Fruit fly (Drosophila melanogaster): ENCODE measurements around the gene CG31559.

The CG31559 gene

DNA sequence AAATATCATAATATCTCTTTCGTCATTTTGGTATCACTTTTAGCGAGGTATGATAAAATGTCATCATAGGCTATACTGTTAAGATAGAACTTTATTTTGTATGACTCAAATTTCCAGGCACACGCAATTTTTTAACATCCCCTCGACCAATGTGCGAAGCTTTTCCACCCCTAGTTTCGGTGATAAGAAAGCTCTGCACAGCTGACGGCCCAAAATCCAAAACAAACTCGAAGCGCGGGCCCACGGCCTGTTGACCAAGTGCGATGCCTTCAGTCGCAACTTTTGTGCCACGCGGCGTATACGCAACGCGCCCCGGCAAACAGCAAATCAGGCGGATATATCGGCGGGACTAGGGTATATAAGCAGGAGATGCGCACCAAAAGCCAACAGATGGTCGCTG is 30.0 kb upstream of the CG31559 start, which contains the start of gene NPFR:
TSS of gene NPFR (plus strand) at position 301 of the 400 bp plus-strand sequence.
- TF ChIP-seq tai (GFP tag; optimal IDR thresholded peaks at IDR 0.05) (no peak), Vsx2 (GFP tag; optimal IDR thresholded peaks at IDR 0.05; ENCODE audit: partially characterized antibody) (no peak), CG9705 (GFP tag; optimal IDR thresholded peaks at IDR 0.05) (no peak), psq (GFP tag; optimal IDR thresholded peaks at IDR 0.05) (no peak), usp (GFP tag; optimal IDR thresholded peaks at IDR 0.05) (no peak), dl (GFP tag; optimal IDR thresholded peaks at IDR 0.05; ENCODE audit: insufficient read depth in 1 of 2, partially characterized antibody in 2 of 2) (no peak), foxo (GFP tag; optimal IDR thresholded peaks at IDR 0.05) (no peak)

DNA sequence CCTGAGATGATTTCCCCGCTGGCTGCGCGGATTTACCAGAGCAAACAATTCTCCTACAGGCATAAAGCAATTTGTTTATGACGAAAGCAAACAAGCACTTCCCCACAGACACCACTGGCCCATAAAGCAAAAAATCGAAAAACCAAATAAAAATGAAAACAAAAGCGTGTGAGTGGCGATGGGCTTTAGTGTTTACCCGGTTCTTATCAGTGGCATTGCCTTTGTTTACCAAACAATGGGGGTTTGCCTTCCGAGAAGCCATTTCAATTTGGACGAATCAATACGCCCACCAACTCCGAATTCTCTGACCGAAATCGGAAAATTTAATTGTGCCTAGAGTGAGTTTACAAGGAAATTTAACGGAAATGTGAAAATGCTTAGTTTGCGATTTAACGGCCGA is 25.5 kb upstream of the CG31559 start:
- TF ChIP-seq dl (GFP tag; optimal IDR thresholded peaks at IDR 0.05; ENCODE audit: insufficient read depth in 1 of 2, partially characterized antibody in 2 of 2): no peak
- TF ChIP-seq rgr (GFP tag; optimal IDR thresholded peaks at IDR 0.05): peak; percentile 1
- no peak for TF ChIP-seq sage (GFP tag; optimal IDR thresholded peaks at IDR 0.05)
- no peak for TF ChIP-seq Rel (GFP tag; optimal IDR thresholded peaks at IDR 0.05)
- no peak for TF ChIP-seq Rel (tag; optimal IDR thresholded peaks at IDR 0.05)
- no peak for TF ChIP-seq HLH106 (tag; optimal IDR thresholded peaks at IDR 0.05)
- no peak for TF ChIP-seq psq (GFP tag; optimal IDR thresholded peaks at IDR 0.05)
- TF ChIP-seq ey (GFP tag; optimal IDR thresholded peaks at IDR 0.05): no peak
- TF ChIP-seq OdsH (GFP tag; optimal IDR thresholded peaks at IDR 0.05): no peak
- TF ChIP-seq fru (GFP tag; optimal IDR thresholded peaks at IDR 0.05): no peak
- peak; percentile 1 for TF ChIP-seq Hr83 (GFP tag; optimal IDR thresholded peaks at IDR 0.05; ENCODE audit: poor library complexity, severe bottlenecking)
- TF ChIP-seq dmrt93B (GFP tag; optimal IDR thresholded peaks at IDR 0.05): no peak
- no peak for TF ChIP-seq GATAd (GFP tag; optimal IDR thresholded peaks at IDR 0.05)
- no peak for TF ChIP-seq Dfd (GFP tag; optimal IDR thresholded peaks at IDR 0.05)
- no peak for TF ChIP-seq dsf (GFP tag; optimal IDR thresholded peaks at IDR 0.05; ENCODE audit: borderline replicate concordance)
- no peak for TF ChIP-seq lola (GFP tag; optimal IDR thresholded peaks at IDR 0.05)
- no peak for TF ChIP-seq Vsx2 (GFP tag; optimal IDR thresholded peaks at IDR 0.05; ENCODE audit: partially characterized antibody)
- no peak for TF ChIP-seq N (GFP tag; optimal IDR thresholded peaks at IDR 0.05)
- no peak for TF ChIP-seq Myc (optimal IDR thresholded peaks at IDR 0.05)
- TF ChIP-seq h (GFP tag; optimal IDR thresholded peaks at IDR 0.05): peak; percentile 8

DNA sequence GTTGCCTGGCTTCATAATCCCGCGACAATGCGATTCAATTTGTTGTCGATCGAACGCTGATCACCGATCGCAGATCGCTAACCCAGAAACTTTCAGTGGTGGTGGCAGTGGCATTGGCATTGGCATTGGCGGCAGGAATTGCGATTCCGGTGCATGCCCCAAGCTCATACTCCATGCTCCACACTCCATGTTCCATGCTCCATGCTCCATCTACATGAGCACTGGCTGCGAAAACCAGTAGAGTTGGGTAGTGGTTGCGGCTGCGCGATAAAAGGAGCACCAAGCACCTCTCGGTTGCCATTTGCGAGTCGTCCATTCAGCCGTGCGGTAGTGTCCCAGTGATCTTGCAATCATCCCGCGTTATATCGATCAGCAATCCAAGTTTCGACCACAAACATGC is 16.2 kb upstream of the CG31559 start, which contains the start of gene Osi1:
TSS of gene Osi1 (plus strand) at position 301 of the 400 bp plus-strand sequence.
- TF ChIP-seq CG9705 (GFP tag; optimal IDR thresholded peaks at IDR 0.05) (no peak), dsf (GFP tag; optimal IDR thresholded peaks at IDR 0.05; ENCODE audit: borderline replicate concordance) (no peak), Abd-B (GFP tag; optimal IDR thresholded peaks at IDR 0.05) (no peak), CrebA (GFP tag; optimal IDR thresholded peaks at IDR 0.05; ENCODE audit: borderline replicate concordance) (no peak), lola (GFP tag; optimal IDR thresholded peaks at IDR 0.05) (no peak), psq (GFP tag; optimal IDR thresholded peaks at IDR 0.05) (no peak), Rel (GFP tag; optimal IDR thresholded peaks at IDR 0.05) (no peak), Rel (tag; optimal IDR thresholded peaks at IDR 0.05) (no peak), fru (GFP tag; optimal IDR thresholded peaks at IDR 0.05) (no peak), dl (GFP tag; optimal IDR thresholded peaks at IDR 0.05; ENCODE audit: insufficient read depth in 1 of 2, partially characterized antibody in 2 of 2) (no peak), GATAd (GFP tag; optimal IDR thresholded peaks at IDR 0.05) (no peak), sage (GFP tag; optimal IDR thresholded peaks at IDR 0.05) (no peak), Jra (GFP tag; optimal IDR thresholded peaks at IDR 0.05) (no peak), HLH106 (tag; optimal IDR thresholded peaks at IDR 0.05) (no peak), woc (GFP tag; optimal IDR thresholded peaks at IDR 0.05) (no peak), tai (GFP tag; optimal IDR thresholded peaks at IDR 0.05) (no peak), jim (GFP tag; optimal IDR thresholded peaks at IDR 0.05) (no peak), Dfd (GFP tag; optimal IDR thresholded peaks at IDR 0.05) (no peak), br (GFP tag; optimal IDR thresholded peaks at IDR 0.05) (no peak), Sp1 (GFP tag; optimal IDR thresholded peaks at IDR 0.05) (no peak)

DNA sequence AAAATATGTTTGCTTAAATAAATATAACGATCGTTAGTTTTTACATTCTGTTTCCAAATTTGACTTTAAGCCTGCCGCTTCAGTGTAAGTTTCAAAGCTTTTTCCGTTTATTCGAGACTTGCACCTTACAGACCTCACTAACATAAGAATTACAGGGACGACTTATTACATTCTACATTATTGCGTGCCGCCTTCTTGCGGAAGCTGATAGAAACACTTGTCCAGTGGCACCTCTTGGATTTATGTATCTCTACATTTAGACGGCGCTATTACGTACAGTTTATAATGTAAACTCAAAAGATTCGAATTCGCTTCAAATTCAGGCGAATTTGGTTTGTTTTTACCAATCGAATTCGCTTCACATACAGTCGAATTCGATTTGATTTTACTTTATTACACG is 13.7 kb upstream of the CG31559 start:
- no peak for TF ChIP-seq Hr78 (GFP tag; optimal IDR thresholded peaks at IDR 0.05)
- TF ChIP-seq Myc (optimal IDR thresholded peaks at IDR 0.05): peak; percentile 68

DNA sequence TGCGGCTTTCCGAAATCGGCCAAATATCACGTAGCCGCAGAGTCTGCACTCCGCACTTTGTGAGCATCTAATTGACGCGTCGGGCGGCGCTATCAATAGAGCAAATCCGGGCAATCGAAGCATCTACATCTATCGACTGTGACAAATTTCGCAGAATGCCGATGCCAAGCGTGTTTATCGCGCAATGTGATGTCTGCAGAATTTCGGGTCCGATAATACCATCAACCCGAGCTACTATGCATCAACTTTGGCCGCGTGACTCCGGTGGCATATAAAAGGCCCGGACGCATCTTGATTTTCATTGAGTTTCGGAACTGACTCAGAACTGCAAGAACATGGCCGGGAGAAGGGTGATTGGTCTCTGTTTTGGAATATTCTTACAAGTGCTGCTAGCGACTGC is 10.1 kb upstream of the CG31559 start, which contains the start of gene CG1077:
TSS of gene CG1077 (plus strand) at position 301 of the 400 bp plus-strand sequence.
- TF ChIP-seq brk (GFP tag; optimal IDR thresholded peaks at IDR 0.05): no peak
- no peak for TF ChIP-seq foxo (GFP tag; optimal IDR thresholded peaks at IDR 0.05)
- TF ChIP-seq sv (GFP tag; optimal IDR thresholded peaks at IDR 0.05): no peak
- no peak for TF ChIP-seq CrebA (GFP tag; optimal IDR thresholded peaks at IDR 0.05; ENCODE audit: borderline replicate concordance)
- TF ChIP-seq ey (GFP tag; optimal IDR thresholded peaks at IDR 0.05): no peak
- no peak for TF ChIP-seq Vsx2 (GFP tag; optimal IDR thresholded peaks at IDR 0.05; ENCODE audit: partially characterized antibody)
- TF ChIP-seq br (GFP tag; optimal IDR thresholded peaks at IDR 0.05): no peak

Data from whole organism, wandering third instar larva.